Worm (Caenorhabditis elegans) whole organism, late embryonic: ENCODE results near the gene zhit-1.

Experiments used
- dve-1 ChIP-seq: sonication (generic microtip); optimal IDR thresholded peaks from 2 replicates; lab custom pipeline; 2017; ENCODE audit warnings: antibody characterized with exemption, mild to moderate bottlenecking, missing genetic modification characterization, missing compliant biosample characterization
- lin-11 ChIP-seq: fragments of 200-800 bp; sonication (Bioruptor generic); optimal IDR thresholded peaks from 2 replicates; lab custom pipeline; 2018; ENCODE audit warnings: mild to moderate bottlenecking, missing genetic modification characterization, missing compliant biosample characterization
- pax-1 ChIP-seq: fragments of 150-350 bp; optimal IDR thresholded peaks from 2 replicates; lab custom pipeline; 2014; ENCODE audit warnings: missing biosample characterization, missing genetic modification characterization
- pqm-1 ChIP-seq: sonication (generic microtip); optimal IDR thresholded peaks from 2 replicates; lab custom pipeline; 2016; ENCODE audit warnings: missing genetic modification characterization, missing compliant biosample characterization
- unc-55 ChIP-seq: sonication (generic microtip); optimal IDR thresholded peaks from 2 replicates; lab custom pipeline; 2017; ENCODE audit warnings: missing biosample characterization, missing genetic modification reagents, missing genetic modification characterization

ce11 chrV:5593406-5593805 is 2.9 kb downstream of the zhit-1 start, which contains the start of gene mrpl-48:
- TF ChIP-seq pax-1 (no peak), pqm-1 (tag; lab: Kevin White, UChicago) (no peak), unc-55 (GFP tag; lab: Kevin White, UChicago) (no peak), lin-11 (tag; lab: Kevin White, UChicago) (no peak), dve-1 (tag; lab: Kevin White, UChicago) (no peak)
